Worm (Caenorhabditis elegans): ENCODE measurements around the gene clk-2.

DNA sequence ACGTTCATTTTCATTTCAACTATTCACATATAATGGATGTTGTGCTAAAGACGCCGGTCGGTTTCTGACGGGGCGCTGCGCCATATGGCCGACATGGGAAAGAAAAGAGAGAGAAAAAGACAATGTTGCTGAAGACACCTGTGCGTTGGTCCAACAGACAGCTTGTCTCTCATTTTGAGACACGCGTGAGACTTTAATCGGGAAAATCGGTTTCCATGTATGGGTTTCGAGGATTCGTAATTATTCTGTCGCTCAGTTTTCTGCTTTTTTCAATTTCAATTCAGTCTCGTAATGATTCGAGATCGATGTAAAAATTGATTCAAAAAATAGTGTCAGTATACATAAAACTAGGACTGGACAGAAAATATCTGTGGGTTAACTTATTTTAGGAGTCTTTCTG is 12.5 kb upstream of the clk-2 start:
- TF ChIP-seq B0310.2 (tag; optimal IDR thresholded peaks at IDR 0.05) (no peak), ama-1 (optimal IDR thresholded peaks at IDR 0.05) (no peak), hmg-4 (GFP tag; optimal IDR thresholded peaks at IDR 0.05) (no peak), F13C5.2 (tag; optimal IDR thresholded peaks at IDR 0.05) (no peak), tbx-11 (GFP tag; IDR thresholded peaks at IDR 0.05) (no peak), tbx-37 (GFP tag; conservative IDR thresholded peaks at IDR 0.05) (no peak), ceh-13 (GFP tag; optimal IDR thresholded peaks at IDR 0.05) (no peak), ets-7 (tag; optimal IDR thresholded peaks at IDR 0.05) (no peak), hnd-1 (tag; optimal IDR thresholded peaks at IDR 0.05) (no peak), flt-1 (GFP tag; IDR thresholded peaks at IDR 0.05) (no peak), scrt-1 (GFP tag; IDR thresholded peaks at IDR 0.05) (no peak)

All from whole organism, early embryonic.